Worm (Caenorhabditis elegans) whole organism, early embryonic: ENCODE data around the gene rom-1.

Source experiments
- ama-1 ChIP-seq: fragments of 150-350 bp; optimal IDR thresholded peaks from 2 replicates; lab custom pipeline; 2014
- ceh-13 ChIP-seq: fragments of 200-800 bp; sonication (Bioruptor generic); optimal IDR thresholded peaks from 2 replicates; lab custom pipeline; 2018; ENCODE audit warnings: mild to moderate bottlenecking, missing genetic modification characterization, missing compliant biosample characterization
- ceh-36 ChIP-seq: sonication (generic microtip); optimal IDR thresholded peaks from 2 replicates; lab custom pipeline; 2016; ENCODE audit warnings: missing genetic modification characterization, inconsistent platforms, missing compliant biosample characterization
- hmbx-1 ChIP-seq: sonication (generic microtip); optimal IDR thresholded peaks from 2 replicates; lab custom pipeline; 2016; ENCODE audit warnings: mild to moderate bottlenecking, missing genetic modification characterization, missing compliant biosample characterization
- hmg-4 ChIP-seq: fragments of 200-800 bp; sonication (Bioruptor generic); optimal IDR thresholded peaks from 2 replicates; lab custom pipeline; 2018; ENCODE audit warnings: mild to moderate bottlenecking, missing genetic modification characterization, missing compliant biosample characterization
- hnd-1 ChIP-seq: sonication (generic microtip); optimal IDR thresholded peaks from 2 replicates; lab custom pipeline; 2016; ENCODE audit warnings: missing genetic modification characterization, missing compliant biosample characterization
- pes-1 ChIP-seq: fragments of 200-800 bp; sonication (Bioruptor generic); IDR thresholded peaks from 2 replicates; pipeline ENCODE4 v1.3.6; 2022; ENCODE audit warnings: missing genetic modification reagents, missing genetic modification characterization, missing compliant biosample characterization
- sea-1 ChIP-seq: fragments of 200-800 bp; sonication (Bioruptor generic); conservative IDR thresholded peaks from 2 replicates; pipeline ENCODE4 v1.3.6; 2022; ENCODE audit warnings: missing genetic modification characterization, missing compliant biosample characterization
- tbx-11 ChIP-seq: fragments of 200-800 bp; sonication (Bioruptor generic); IDR thresholded peaks from 2 replicates; pipeline ENCODE4 v1.3.6; 2022; ENCODE audit warnings: missing genetic modification characterization, missing compliant biosample characterization
- tra-4 ChIP-seq: sonication (generic microtip); optimal IDR thresholded peaks from 2 replicates; lab custom pipeline; 2017; ENCODE audit warnings: missing genetic modification characterization, missing compliant biosample characterization

ce11 chrIII:4899035-4899578 is 7.9 kb upstream of the rom-1 start, which contains the start of gene nhl-2:
- no peak for TF ChIP-seq hmg-4 (GFP tag; lab: Kevin White, UChicago)
- TF ChIP-seq sea-1 (GFP tag; lab: Robert Waterston, UW): no peak
- TF ChIP-seq ama-1 (lab: Kevin White, UChicago): no peak
- TF ChIP-seq tbx-11 (GFP tag; lab: Robert Waterston, UW): no peak
- no peak for TF ChIP-seq hmbx-1 (tag; lab: Kevin White, UChicago)
- no peak for TF ChIP-seq tra-4
- no peak for TF ChIP-seq pes-1 (GFP tag; lab: Robert Waterston, UW)
- no peak for TF ChIP-seq ceh-13 (GFP tag; lab: Kevin White, UChicago)
- no peak for TF ChIP-seq ceh-36 (tag; lab: Kevin White, UChicago)
- no peak for TF ChIP-seq hnd-1 (tag; lab: Kevin White, UChicago)
